Worm (Caenorhabditis elegans): Measurements from ENCODE around the gene cey-1.

DNA sequence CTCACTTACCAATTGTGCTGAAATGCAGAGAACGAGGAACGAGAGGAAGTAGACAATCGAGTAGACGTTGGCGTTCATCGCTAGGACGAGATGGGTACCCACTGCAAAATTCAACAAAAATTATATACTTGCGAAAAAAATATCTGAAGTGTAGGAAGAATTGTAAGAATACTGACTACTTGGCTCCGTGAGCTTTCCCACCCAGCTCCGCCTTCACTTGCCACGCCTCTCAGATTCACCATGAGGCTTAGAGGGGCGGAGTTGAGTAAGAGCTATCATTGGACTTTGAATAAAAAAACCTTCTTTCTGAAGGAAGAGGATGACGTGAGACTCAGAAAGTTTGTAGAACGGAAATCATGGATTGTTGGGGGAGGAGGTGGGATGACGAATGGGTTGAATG is 10.7 kb downstream of the cey-1 start, which contains the start of gene nlp-18:
- no peak for TF ChIP-seq unc-120 (tag; optimal IDR thresholded peaks at IDR 0.05; ENCODE audit: poor library complexity, severe bottlenecking)
- no peak for TF ChIP-seq ces-1 (GFP tag; optimal IDR thresholded peaks at IDR 0.05)
- TF ChIP-seq ztf-11 (tag; optimal IDR thresholded peaks at IDR 0.05): no peak
- no peak for TF ChIP-seq nhr-28 (tag; optimal IDR thresholded peaks at IDR 0.05)
- TF ChIP-seq snpc-4 (tag; optimal IDR thresholded peaks at IDR 0.05): no peak
- no peak for TF ChIP-seq cnd-1 (tag; optimal IDR thresholded peaks at IDR 0.05)
- no peak for TF ChIP-seq lin-13 (tag; optimal IDR thresholded peaks at IDR 0.05)
- TF ChIP-seq nhr-12 (tag; optimal IDR thresholded peaks at IDR 0.05): no peak
- no peak for TF ChIP-seq elt-1 (tag; optimal IDR thresholded peaks at IDR 0.05; ENCODE audit: borderline replicate concordance, insufficient read depth)
